In genomic region chrX:11283570-11283969, dm6 we compare ENCODE assay signal across 2 fruit fly cellular contexts.
A peak's percentile ranks its signal among the peaks of the same experiment; 100 is the strongest.
TF ChIP-seq lines count a peak whose summit lies in the region.

No protein-coding gene starts in this region.

- no peak for TF ChIP-seq CTCF in whole organism, embryonic (GFP tag; optimal IDR thresholded peaks at IDR 0.05; lab: Kevin White, UChicago)

TF ChIP-seq in whole organism, embryonic, 481 proteins besides CTCF, POLR2A, EP300 and RAD21 (continues in another document):
- TF ChIP-seq mam (GFP tag; optimal IDR thresholded peaks at IDR 0.05; lab: Kevin White, UChicago) (peak; percentile 6), CG11085 (GFP tag; IDR thresholded peaks at IDR 0.05; lab: Robert Waterston, UW) (no peak), Sox102F (GFP tag; optimal IDR thresholded peaks at IDR 0.05; lab: Kevin White, UChicago) (peak; percentile 15), Atf6 (GFP tag; IDR thresholded peaks at IDR 0.05; lab: Robert Waterston, UW) (no peak), CG11456 (GFP tag; IDR thresholded peaks at IDR 0.05; lab: Robert Waterston, UW) (0 out of 3 replicates have a peak, but pooled peaks have one; percentile 51), pho (GFP tag; optimal IDR thresholded peaks at IDR 0.05; lab: Kevin White, UChicago) (no peak), CG7839 (tag; optimal IDR thresholded peaks at IDR 0.05; lab: Kevin White, UChicago) (no peak), CG43689 (GFP tag; IDR thresholded peaks at IDR 0.05; lab: Robert Waterston, UW) (0 out of 2 replicates have a peak, but pooled peaks have one; percentile 4), gce (GFP tag; IDR thresholded peaks at IDR 0.05; lab: Robert Waterston, UW) (no peak), sens (GFP tag; lab: Kevin White, UChicago) (peak; percentile 80), pb (GFP tag; optimal IDR thresholded peaks at IDR 0.05; lab: Kevin White, UChicago) (no peak), CG14965 (GFP tag; optimal IDR thresholded peaks at IDR 0.05; lab: Kevin White, UChicago; ENCODE audit: borderline replicate concordance) (no peak), br (optimal IDR thresholded peaks at IDR 0.05; lab: Kevin White, UChicago) (no peak), CG4820 (GFP tag; optimal IDR thresholded peaks at IDR 0.05; lab: Kevin White, UChicago) (no peak), pan (optimal IDR thresholded peaks at IDR 0.05; lab: Kevin White, UChicago) (no peak), pan (GFP tag; optimal IDR thresholded peaks at IDR 0.05 in 1 of 2, IDR thresholded peaks at IDR 0.05 in 1 of 2) (no peak), HLH4C (GFP tag; IDR thresholded peaks at IDR 0.05; lab: Robert Waterston, UW; ENCODE audit: partially characterized antibody) (no peak), Ptx1 (GFP tag; IDR thresholded peaks at IDR 0.05; lab: Robert Waterston, UW) (0 out of 2 replicates have a peak, but pooled peaks have one; percentile 17), prd (optimal IDR thresholded peaks at IDR 0.05; lab: Kevin White, UChicago) (no peak), prd (GFP tag; IDR thresholded peaks at IDR 0.05; lab: Robert Waterston, UW) (peak; percentile 31; the same call in 1 of the 3 replicates), pzg (GFP tag; optimal IDR thresholded peaks at IDR 0.05; lab: Kevin White, UChicago) (no peak), CG4617 (GFP tag; optimal IDR thresholded peaks at IDR 0.05; lab: Kevin White, UChicago; ENCODE audit: borderline replicate concordance) (no peak), ci (GFP tag; IDR thresholded peaks at IDR 0.05; lab: Robert Waterston, UW) (no peak), slbo (GFP tag; IDR thresholded peaks at IDR 0.05; lab: Robert Waterston, UW) (peak; percentile 43; the same call in 1 of the 2 replicates), pum (GFP tag; optimal IDR thresholded peaks at IDR 0.05; lab: Kevin White, UChicago) (peak; percentile 7), usp (GFP tag; optimal IDR thresholded peaks at IDR 0.05; lab: Kevin White, UChicago) (no peak), CG17328 (GFP tag; IDR thresholded peaks at IDR 0.05; lab: Robert Waterston, UW) (0 out of 2 replicates have a peak, but pooled peaks have one; percentile 9), CG13123 (GFP tag; optimal IDR thresholded peaks at IDR 0.05; lab: Kevin White, UChicago) (no peak), Drgx (GFP tag; IDR thresholded peaks at IDR 0.05; lab: Robert Waterston, UW) (no peak), fd3F (GFP tag; optimal IDR thresholded peaks at IDR 0.05; lab: Kevin White, UChicago) (no peak), ap (GFP tag; IDR thresholded peaks at IDR 0.05; lab: Robert Waterston, UW) (no peak), CG15479 (GFP tag; optimal IDR thresholded peaks at IDR 0.05; lab: Kevin White, UChicago) (no peak), Taf1 (GFP tag; IDR thresholded peaks at IDR 0.05; lab: Robert Waterston, UW) (no peak), shn (GFP tag; optimal IDR thresholded peaks at IDR 0.05; lab: Kevin White, UChicago) (no peak), ase (GFP tag; IDR thresholded peaks at IDR 0.05; lab: Robert Waterston, UW) (0 out of 3 replicates have a peak, but pooled peaks have one; percentile 31), sima (GFP tag; optimal IDR thresholded peaks at IDR 0.05; lab: Kevin White, UChicago) (no peak), CG3065 (GFP tag; optimal IDR thresholded peaks at IDR 0.05; lab: Kevin White, UChicago) (no peak), mld (GFP tag; IDR thresholded peaks at IDR 0.05; lab: Robert Waterston, UW; ENCODE audit: partially characterized antibody) (no peak), gsb (GFP tag; IDR thresholded peaks at IDR 0.05; lab: Robert Waterston, UW) (no peak), CG32532 (GFP tag; IDR thresholded peaks at IDR 0.05; lab: Robert Waterston, UW) (no peak), CG14014 (GFP tag; IDR thresholded peaks at IDR 0.05; lab: Robert Waterston, UW) (no peak), gem (tag; optimal IDR thresholded peaks at IDR 0.05; lab: Kevin White, UChicago) (no peak), CG8388 (GFP tag; optimal IDR thresholded peaks at IDR 0.05; lab: Kevin White, UChicago) (no peak), Sox100B (GFP tag; optimal IDR thresholded peaks at IDR 0.05; lab: Kevin White, UChicago) (no peak), Bdp1 (GFP tag; optimal IDR thresholded peaks at IDR 0.05; lab: Kevin White, UChicago) (no peak)

TF ChIP-seq in whole organism, pupa, 21 proteins besides CTCF, POLR2A, EP300 and RAD21:
- TF ChIP-seq CG32121 (GFP tag; IDR thresholded peaks at IDR 0.05; lab: Robert Waterston, UW): 0 out of 2 replicates have a peak, but pooled peaks have one; percentile 19
- peak; percentile 62; the same call in 2 of the 3 replicates for TF ChIP-seq CG4496 (GFP tag; IDR thresholded peaks at IDR 0.05; lab: Robert Waterston, UW)
- TF ChIP-seq CG8301 (tag; optimal IDR thresholded peaks at IDR 0.05; lab: Kevin White, UChicago): no peak
